Worm (Caenorhabditis elegans): ENCODE results near the gene srg-57.

Gene srg-57

DNA sequence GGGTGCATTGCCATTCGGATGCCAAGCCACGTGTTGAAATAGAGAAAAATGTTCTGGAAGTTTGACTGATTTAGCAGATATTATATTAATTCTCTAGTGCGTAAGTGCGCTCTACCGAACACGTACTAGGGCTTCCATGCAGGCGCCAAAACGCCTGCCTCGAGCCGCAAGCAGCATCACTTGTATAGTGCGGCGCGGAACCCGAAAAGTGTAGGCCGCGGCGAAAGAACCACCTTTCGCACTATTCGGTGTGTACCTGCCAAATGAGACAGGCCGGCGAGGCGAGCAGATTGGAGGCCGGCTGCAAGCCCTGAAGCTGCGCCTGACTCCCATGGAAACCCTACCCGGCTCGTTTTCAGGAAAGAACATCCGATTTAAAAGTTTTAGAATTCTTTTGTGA is 5.3 kb upstream of the srg-57 start:
- TF ChIP-seq cebp-2 (GFP tag; IDR thresholded peaks at IDR 0.05) (no peak), ztf-18 (tag; optimal IDR thresholded peaks at IDR 0.05) (no peak), aptf-2 (GFP tag; conservative IDR thresholded peaks at IDR 0.05) (no peak), ztf-6 (GFP tag; IDR thresholded peaks at IDR 0.05) (no peak), hrde-1 (tag; optimal IDR thresholded peaks at IDR 0.05; ENCODE audit: borderline replicate concordance) (no peak), lsl-1 (GFP tag; optimal IDR thresholded peaks at IDR 0.05) (peak; percentile 6), snpc-4 (GFP tag; optimal IDR thresholded peaks at IDR 0.05) (peak; percentile 80), snpc-4 (tag; optimal IDR thresholded peaks at IDR 0.05) (peak in 3 of 4 experiments; percentile 83 to 93 (median 92)), pha-4 (tag; optimal IDR thresholded peaks at IDR 0.05) (no peak), bed-1 (GFP tag; IDR thresholded peaks at IDR 0.05) (no peak), B0035.1 (tag; optimal IDR thresholded peaks at IDR 0.05) (no peak), ceh-40 (GFP tag; IDR thresholded peaks at IDR 0.05) (no peak), egrh-3 (GFP tag; IDR thresholded peaks at IDR 0.05) (peak; percentile 37; the same call in 1 of the 2 replicates), snpc-3.4 (tag; optimal IDR thresholded peaks at IDR 0.05) (peak; percentile 24), sptf-2 (GFP tag; optimal IDR thresholded peaks at IDR 0.05) (no peak), lin-26 (GFP tag; IDR thresholded peaks at IDR 0.05) (peak; percentile 56; the same call in 1 of the 2 replicates), Y53G8AR.9 (GFP tag; conservative IDR thresholded peaks at IDR 0.05) (no peak), snpc-1.1 (tag; optimal IDR thresholded peaks at IDR 0.05; ENCODE audit: insufficient read depth) (peak; percentile 82), C17E4.6 (GFP tag; IDR thresholded peaks at IDR 0.05) (no peak), ceh-91 (GFP tag; IDR thresholded peaks at IDR 0.05) (no peak), ccch-3 (GFP tag; optimal IDR thresholded peaks at IDR 0.05) (no peak), T26A5.8 (tag; optimal IDR thresholded peaks at IDR 0.05) (no peak)

DNA sequence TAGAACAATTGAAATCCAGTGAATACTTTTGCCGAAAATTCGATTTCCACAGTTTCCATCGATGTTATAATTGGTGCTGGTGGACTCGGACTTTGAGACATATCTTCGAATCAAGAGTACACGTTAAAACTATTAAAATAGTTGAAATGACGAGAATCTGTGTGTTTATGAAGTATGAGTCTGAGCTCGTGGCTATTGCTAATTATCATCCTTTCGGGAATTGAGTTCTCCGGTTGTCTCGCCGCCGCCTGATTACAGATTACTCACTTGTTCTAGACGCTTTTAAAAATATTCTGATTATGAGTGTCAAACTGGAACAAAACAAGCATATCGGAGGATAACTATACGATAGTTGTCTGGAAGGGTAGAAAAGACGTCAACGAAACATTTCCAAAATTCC is 3.9 kb upstream of the srg-57 start, which contains the start of gene srg-56:
TSS of gene srg-56 (minus strand) at position 101 of the 400 bp plus-strand sequence.
- TF ChIP-seq egl-18 (GFP tag; IDR thresholded peaks at IDR 0.05) (no peak), egl-44 (GFP tag; IDR thresholded peaks at IDR 0.05) (no peak), ztf-6 (GFP tag; IDR thresholded peaks at IDR 0.05) (no peak), C06A6.2 (GFP tag; conservative IDR thresholded peaks at IDR 0.05) (no peak), F37B4.10 (GFP tag; IDR thresholded peaks at IDR 0.05) (no peak), lsl-1 (GFP tag; optimal IDR thresholded peaks at IDR 0.05) (no peak), ztf-22 (GFP tag; optimal IDR thresholded peaks at IDR 0.05) (no peak), nhr-120 (GFP tag; IDR thresholded peaks at IDR 0.05) (no peak), ztf-26 (tag; optimal IDR thresholded peaks at IDR 0.05) (no peak), attf-5 (GFP tag; optimal IDR thresholded peaks at IDR 0.05) (no peak), ceh-27 (GFP tag; optimal IDR thresholded peaks at IDR 0.05) (no peak), repo-1 (tag; optimal IDR thresholded peaks at IDR 0.05) (no peak), let-607 (tag; optimal IDR thresholded peaks at IDR 0.05) (no peak), hlh-12 (tag; optimal IDR thresholded peaks at IDR 0.05) (no peak), hmg-1.2 (GFP tag; IDR thresholded peaks at IDR 0.05) (no peak), T07F8.4 (tag; optimal IDR thresholded peaks at IDR 0.05) (no peak)

DNA sequence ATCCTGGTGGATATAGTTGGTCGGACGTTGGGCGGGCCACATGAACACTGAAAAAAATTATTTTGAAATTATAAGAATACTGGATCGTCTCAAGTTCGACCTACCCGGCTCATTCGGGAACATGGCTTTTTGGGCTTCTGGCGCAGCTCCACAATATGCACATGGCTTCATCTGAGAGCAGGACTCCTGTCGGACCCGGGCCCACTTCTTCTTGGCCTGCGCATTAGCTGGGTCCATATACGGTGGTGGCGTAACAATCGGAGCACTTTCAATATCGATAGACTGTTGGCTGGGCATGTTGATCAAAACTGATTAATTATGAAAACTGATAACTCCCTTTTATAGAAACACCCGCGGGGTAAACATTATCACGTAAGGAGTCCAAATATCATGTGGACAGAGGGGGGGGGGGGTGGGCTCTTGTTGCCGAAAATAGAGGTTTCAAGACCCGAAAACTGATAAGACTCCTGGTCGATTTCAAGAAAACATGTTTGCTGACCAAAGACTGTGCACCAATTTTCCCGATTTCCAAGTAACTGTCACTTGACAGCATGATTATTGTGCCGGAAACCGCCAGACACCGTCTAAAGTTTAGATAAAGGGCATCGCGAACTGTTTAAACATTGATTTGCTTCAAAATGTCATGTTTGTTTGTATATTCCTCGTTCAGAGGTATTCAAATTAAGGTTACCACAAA is 3.3 kb downstream of the srg-57 start, which contains the start of gene dod-3:
TSS of gene dod-3 (minus strand) at position 315 of the 697 bp plus-strand sequence.
- TF ChIP-seq ZK185.1 (tag; optimal IDR thresholded peaks at IDR 0.05; ENCODE audit: poor library complexity, severe bottlenecking) (no peak), aptf-3 (GFP tag; IDR thresholded peaks at IDR 0.05) (no peak), F57A8.1 (GFP tag; optimal IDR thresholded peaks at IDR 0.05) (no peak), ceh-40 (GFP tag; IDR thresholded peaks at IDR 0.05) (no peak), sptf-2 (GFP tag; optimal IDR thresholded peaks at IDR 0.05) (no peak), nfya-2 (GFP tag; IDR thresholded peaks at IDR 0.05) (no peak), lag-1 (GFP tag; IDR thresholded peaks at IDR 0.05) (no peak), F23B12.7 (tag; optimal IDR thresholded peaks at IDR 0.05; ENCODE audit: insufficient read depth) (no peak), ceh-79 (tag; optimal IDR thresholded peaks at IDR 0.05) (no peak), Y95B8A.8 (GFP tag; IDR thresholded peaks at IDR 0.05) (no peak), athp-1 (tag; optimal IDR thresholded peaks at IDR 0.05) (no peak), attf-5 (GFP tag; optimal IDR thresholded peaks at IDR 0.05) (peak; percentile 19), fkh-3 (tag; optimal IDR thresholded peaks at IDR 0.05) (no peak), repo-1 (tag; optimal IDR thresholded peaks at IDR 0.05) (no peak)

Measured in whole organism, young adult.